Worm (Caenorhabditis elegans) whole organism, early embryonic: ENCODE results near the gene C18H9.6.
A peak's percentile ranks its signal among the peaks of the same experiment; 100 is the strongest.

Experiments
- B0310.2 ChIP-seq: sonication (generic microtip); optimal IDR thresholded peaks from 2 replicates; lab custom pipeline; 2016; ENCODE audit warnings: mild to moderate bottlenecking, missing genetic modification characterization, missing compliant biosample characterization
- F13C5.2 ChIP-seq: sonication (generic microtip); optimal IDR thresholded peaks from 2 replicates; lab custom pipeline; 2017; ENCODE audit warnings: mild to moderate bottlenecking, missing genetic modification characterization, inconsistent platforms, missing compliant biosample characterization
- aly-1 ChIP-seq: sonication (generic microtip); optimal IDR thresholded peaks from 2 replicates; lab custom pipeline; 2016; ENCODE audit warnings: missing genetic modification characterization, missing compliant biosample characterization
- ama-1 ChIP-seq: fragments of 150-350 bp; optimal IDR thresholded peaks from 2 replicates; lab custom pipeline; 2014
- ceh-13 ChIP-seq: fragments of 200-800 bp; sonication (Bioruptor generic); optimal IDR thresholded peaks from 2 replicates; lab custom pipeline; 2018; ENCODE audit warnings: mild to moderate bottlenecking, missing genetic modification characterization, missing compliant biosample characterization
- ceh-36 ChIP-seq: sonication (generic microtip); optimal IDR thresholded peaks from 2 replicates; lab custom pipeline; 2016; ENCODE audit warnings: missing genetic modification characterization, inconsistent platforms, missing compliant biosample characterization
- ets-7 ChIP-seq: sonication (generic microtip); optimal IDR thresholded peaks from 2 replicates; lab custom pipeline; 2016; ENCODE audit warnings: missing genotype, missing genetic modification characterization, missing compliant biosample characterization
- flt-1 ChIP-seq: fragments of 200-800 bp; sonication (Bioruptor generic); IDR thresholded peaks from 2 replicates; pipeline ENCODE4 v1.3.6; 2022; ENCODE audit warnings: missing genetic modification characterization, missing compliant biosample characterization
- hmbx-1 ChIP-seq: sonication (generic microtip); optimal IDR thresholded peaks from 2 replicates; lab custom pipeline; 2016; ENCODE audit warnings: mild to moderate bottlenecking, missing genetic modification characterization, missing compliant biosample characterization
- hmg-4 ChIP-seq: fragments of 200-800 bp; sonication (Bioruptor generic); optimal IDR thresholded peaks from 2 replicates; lab custom pipeline; 2018; ENCODE audit warnings: mild to moderate bottlenecking, missing genetic modification characterization, missing compliant biosample characterization
- hnd-1 ChIP-seq: sonication (generic microtip); optimal IDR thresholded peaks from 2 replicates; lab custom pipeline; 2016; ENCODE audit warnings: missing genetic modification characterization, missing compliant biosample characterization
- pes-1 ChIP-seq: fragments of 200-800 bp; sonication (Bioruptor generic); IDR thresholded peaks from 2 replicates; pipeline ENCODE4 v1.3.6; 2022; ENCODE audit warnings: missing genetic modification reagents, missing genetic modification characterization, missing compliant biosample characterization
- scrt-1 ChIP-seq: fragments of 200-800 bp; sonication (Bioruptor generic); IDR thresholded peaks from 2 replicates; pipeline ENCODE4 v1.3.6; 2022; ENCODE audit warnings: missing genetic modification characterization, missing compliant biosample characterization
- sea-1 ChIP-seq: fragments of 200-800 bp; sonication (Bioruptor generic); conservative IDR thresholded peaks from 2 replicates; pipeline ENCODE4 v1.3.6; 2022; ENCODE audit warnings: missing genetic modification characterization, missing compliant biosample characterization
- tbx-11 ChIP-seq: fragments of 200-800 bp; sonication (Bioruptor generic); IDR thresholded peaks from 2 replicates; pipeline ENCODE4 v1.3.6; 2022; ENCODE audit warnings: missing genetic modification characterization, missing compliant biosample characterization
- tbx-37 ChIP-seq: fragments of 200-800 bp; sonication (Bioruptor generic); conservative IDR thresholded peaks from 2 replicates; pipeline ENCODE4 v1.3.6; 2022; ENCODE audit warnings: missing genetic modification reagents, missing genetic modification characterization, missing compliant biosample characterization
- tra-4 ChIP-seq: sonication (generic microtip); optimal IDR thresholded peaks from 2 replicates; lab custom pipeline; 2017; ENCODE audit warnings: missing genetic modification characterization, missing compliant biosample characterization

Gene C18H9.6

ce11 chrII:6721581-6721980 lies 20.2 kb upstream of the C18H9.6 start:
- TF ChIP-seq sea-1 (GFP tag; lab: Robert Waterston, UW) (no peak; the same call in 1 of the 2 replicates), ets-7 (tag; lab: Kevin White, UChicago) (no peak), flt-1 (GFP tag; lab: Robert Waterston, UW) (0 out of 2 replicates have a peak, but pooled peaks have one; percentile 14), ama-1 (lab: Kevin White, UChicago) (no peak), scrt-1 (GFP tag; lab: Robert Waterston, UW) (no peak), F13C5.2 (tag; lab: Kevin White, UChicago) (peak; percentile 3), B0310.2 (tag; lab: Kevin White, UChicago) (no peak), ceh-13 (no peak), tra-4 (tag; lab: Kevin White, UChicago) (no peak), pes-1 (peak; percentile 68), aly-1 (tag; lab: Kevin White, UChicago) (no peak), hmg-4 (peak; percentile 36), hnd-1 (tag; lab: Kevin White, UChicago) (peak; percentile 2), tbx-11 (GFP tag; lab: Robert Waterston, UW) (0 out of 2 replicates have a peak, but pooled peaks have one; percentile 49), ceh-36 (no peak), tbx-37 (GFP tag; lab: Robert Waterston, UW) (peak; percentile 62), hmbx-1 (tag; lab: Kevin White, UChicago) (no peak)

- no peak for TF ChIP-seq tra-4 (tag; lab: Kevin White, UChicago)
- no peak for TF ChIP-seq scrt-1 (GFP tag; lab: Robert Waterston, UW)
- no peak for TF ChIP-seq ceh-13
- TF ChIP-seq hmg-4, result no peak
- TF ChIP-seq sea-1 (GFP tag; lab: Robert Waterston, UW), result no peak
- no peak for TF ChIP-seq flt-1 (GFP tag; lab: Robert Waterston, UW)
- no peak for TF ChIP-seq ceh-36
Observed at ce11 chrII:6718221-6718620, 16.8 kb upstream of the C18H9.6 start, which contains the start of gene tsp-10. Gene tsp-10 (plus strand): TSS chrII:6718586.

ce11 chrII:6716638-6717037 lies 15.2 kb upstream of the C18H9.6 start, which contains the start of the genes T14B4.5 and T14B4.20:
Gene T14B4.5 (plus strand): TSS chrII:6716863.
Gene T14B4.20 (plus strand): TSS chrII:6716901.
- TF ChIP-seq ets-7 (tag; lab: Kevin White, UChicago) (no peak), scrt-1 (GFP tag; lab: Robert Waterston, UW) (no peak), tra-4 (tag; lab: Kevin White, UChicago) (no peak), F13C5.2 (tag; lab: Kevin White, UChicago) (no peak), pes-1 (no peak), tbx-11 (GFP tag; lab: Robert Waterston, UW) (no peak), sea-1 (GFP tag; lab: Robert Waterston, UW) (no peak), ama-1 (lab: Kevin White, UChicago) (no peak), flt-1 (GFP tag; lab: Robert Waterston, UW) (no peak)

ce11 chrII:6715853-6716252 lies 14.4 kb upstream of the C18H9.6 start:
- no peak for TF ChIP-seq hmbx-1 (tag; lab: Kevin White, UChicago)
- no peak for TF ChIP-seq flt-1 (GFP tag; lab: Robert Waterston, UW)

- TF ChIP-seq scrt-1 (GFP tag; lab: Robert Waterston, UW), result no peak
- TF ChIP-seq pes-1, result no peak
- no peak for TF ChIP-seq aly-1 (tag; lab: Kevin White, UChicago)
- TF ChIP-seq ets-7 (tag; lab: Kevin White, UChicago), result no peak
Observed at ce11 chrII:6713832-6714342, 12.5 kb upstream of the C18H9.6 start, which contains the start of gene dpy-2. Gene dpy-2 (plus strand): TSS chrII:6714292.

- TF ChIP-seq tbx-11 (GFP tag; lab: Robert Waterston, UW) (no peak), tra-4 (tag; lab: Kevin White, UChicago) (no peak), ceh-36 (no peak), aly-1 (tag; lab: Kevin White, UChicago) (no peak), hmbx-1 (tag; lab: Kevin White, UChicago) (no peak), pes-1 (no peak), sea-1 (GFP tag; lab: Robert Waterston, UW) (no peak), flt-1 (GFP tag; lab: Robert Waterston, UW) (no peak), hnd-1 (tag; lab: Kevin White, UChicago) (no peak), B0310.2 (tag; lab: Kevin White, UChicago) (no peak), ceh-13 (no peak)
Observed at ce11 chrII:6713003-6713402, 11.6 kb upstream of the C18H9.6 start.

ce11 chrII:6712177-6712981 lies 11.0 kb upstream of the C18H9.6 start, which contains the start of the genes dpy-10 and T14B4.19:
Gene dpy-10 (minus strand): TSS chrII:6712227.
Gene T14B4.19 (minus strand): TSS chrII:6712931.
- peak; percentile 19 for TF ChIP-seq ceh-36
- no peak for TF ChIP-seq sea-1 (GFP tag; lab: Robert Waterston, UW)

ce11 chrII:6710596-6710995 lies 9.2 kb upstream of the C18H9.6 start:
- no peak for TF ChIP-seq sea-1 (GFP tag; lab: Robert Waterston, UW)
- TF ChIP-seq aly-1 (tag; lab: Kevin White, UChicago), result peak; percentile 4
- no peak for TF ChIP-seq hmbx-1 (tag; lab: Kevin White, UChicago)
- TF ChIP-seq ceh-36, result peak; percentile 9
